Fruit fly (Drosophila melanogaster): ENCODE data around the gene eRF1.

The eRF1 gene

dm6 chr3L:20398243-20399222 lies 50.4 kb downstream of the eRF1 start (continued):
- TF ChIP-seq CG4404 (GFP tag; IDR thresholded peaks at IDR 0.05) (no peak), Sin3A (optimal IDR thresholded peaks at IDR 0.05) (no peak), CG8359 (GFP tag; optimal IDR thresholded peaks at IDR 0.05; ENCODE audit: borderline replicate concordance) (peak; percentile 29), CG11696 (GFP tag; IDR thresholded peaks at IDR 0.05) (peak; percentile 66), Hmr (GFP tag; optimal IDR thresholded peaks at IDR 0.05) (peak; percentile 88), aop (GFP tag; IDR thresholded peaks at IDR 0.05) (no peak), jumu (GFP tag; optimal IDR thresholded peaks at IDR 0.05) (peak; percentile 63), Meics (GFP tag; optimal IDR thresholded peaks at IDR 0.05) (peak; percentile 82), CG16813 (GFP tag; IDR thresholded peaks at IDR 0.05; ENCODE audit: partially characterized antibody) (no peak), pan (optimal IDR thresholded peaks at IDR 0.05) (no peak), pan (GFP tag; optimal IDR thresholded peaks at IDR 0.05 in 1 of 2, IDR thresholded peaks at IDR 0.05 in 1 of 2) (peak in 1 of 2 experiments; percentile 73), tap (tag; optimal IDR thresholded peaks at IDR 0.05) (peak; percentile 83), sens (GFP tag) (peak; percentile 97), CG8765 (GFP tag; IDR thresholded peaks at IDR 0.05) (no peak), zfh1 (GFP tag; IDR thresholded peaks at IDR 0.05) (peak; percentile 64; the same call in 1 of the 3 replicates)

dm6 chr3L:20399550-20400109 lies 51.5 kb downstream of the eRF1 start:
- TF ChIP-seq pum (GFP tag; optimal IDR thresholded peaks at IDR 0.05), result peak; percentile 56
- no peak for TF ChIP-seq usp (GFP tag; optimal IDR thresholded peaks at IDR 0.05)
- peak in 1 of 2 experiments; percentile 46 for TF ChIP-seq crp (GFP tag; optimal IDR thresholded peaks at IDR 0.05)
- TF ChIP-seq run (tag; optimal IDR thresholded peaks at IDR 0.05), result peak; percentile 86
- TF ChIP-seq maf-S (GFP tag; optimal IDR thresholded peaks at IDR 0.05), result peak; percentile 76
- no peak for TF ChIP-seq lov (optimal IDR thresholded peaks at IDR 0.05)
- TF ChIP-seq lov (GFP tag; IDR thresholded peaks at IDR 0.05), result no peak
- TF ChIP-seq kah (GFP tag; optimal IDR thresholded peaks at IDR 0.05), result peak; percentile 70
- TF ChIP-seq pnt (GFP tag; optimal IDR thresholded peaks at IDR 0.05), result peak; percentile 60
- peak; percentile 49 for TF ChIP-seq CG10274 (GFP tag; optimal IDR thresholded peaks at IDR 0.05)
- peak; percentile 73 for TF ChIP-seq salm (tag; optimal IDR thresholded peaks at IDR 0.05)
- peak; percentile 65 for TF ChIP-seq CG18011 (GFP tag; optimal IDR thresholded peaks at IDR 0.05)
- TF ChIP-seq CG31388 (GFP tag; optimal IDR thresholded peaks at IDR 0.05), result peak; percentile 58
- TF ChIP-seq CG4360 (GFP tag; IDR thresholded peaks at IDR 0.05), result no peak
- TF ChIP-seq kni (GFP tag; optimal IDR thresholded peaks at IDR 0.05), result peak; percentile 37
- TF ChIP-seq klu (GFP tag; IDR thresholded peaks at IDR 0.05), result peak; percentile 82
- TF ChIP-seq Eip74EF (GFP tag; optimal IDR thresholded peaks at IDR 0.05), result peak in 1 of 2 experiments; percentile 89
- TF ChIP-seq CG16813 (GFP tag; IDR thresholded peaks at IDR 0.05; ENCODE audit: partially characterized antibody), result no peak
- peak; percentile 60; the same call in 1 of the 3 replicates for TF ChIP-seq CG2889 (GFP tag; IDR thresholded peaks at IDR 0.05)
- TF ChIP-seq sisA (GFP tag; IDR thresholded peaks at IDR 0.05), result peak; percentile 85
- TF ChIP-seq CG12219 (GFP tag; optimal IDR thresholded peaks at IDR 0.05), result peak; percentile 74
- peak; percentile 33 for TF ChIP-seq CTCF (GFP tag; optimal IDR thresholded peaks at IDR 0.05)
- peak; percentile 85 for TF ChIP-seq CG6765 (GFP tag; optimal IDR thresholded peaks at IDR 0.05)
- TF ChIP-seq emc (GFP tag; optimal IDR thresholded peaks at IDR 0.05), result peak; percentile 41
- TF ChIP-seq Pdp1 (GFP tag; optimal IDR thresholded peaks at IDR 0.05), result peak; percentile 81 to 88
- peak; percentile 89 for TF ChIP-seq Hmr (GFP tag; optimal IDR thresholded peaks at IDR 0.05)
- no peak for TF ChIP-seq Kr (GFP tag; optimal IDR thresholded peaks at IDR 0.05)
- TF ChIP-seq jing (GFP tag; optimal IDR thresholded peaks at IDR 0.05), result peak; percentile 77
- TF ChIP-seq sr (GFP tag; IDR thresholded peaks at IDR 0.05), result 0 out of 3 replicates have a peak, but pooled peaks have one; percentile 41
- peak; percentile 73 for TF ChIP-seq Deaf1 (tag; optimal IDR thresholded peaks at IDR 0.05)
- TF ChIP-seq CG6854 (GFP tag; optimal IDR thresholded peaks at IDR 0.05), result peak; percentile 66
- peak; percentile 76 for TF ChIP-seq gsb-n (tag; optimal IDR thresholded peaks at IDR 0.05)
- TF ChIP-seq Blimp-1 (GFP tag; optimal IDR thresholded peaks at IDR 0.05), result peak; percentile 81
- peak; percentile 86 for TF ChIP-seq CG34422 (GFP tag; IDR thresholded peaks at IDR 0.05)
- TF ChIP-seq ttk (GFP tag; IDR thresholded peaks at IDR 0.05), result peak; percentile 66

Measured in whole organism, embryonic.